Fruit fly (Drosophila melanogaster) whole organism, pupa: Measurements from ENCODE around the gene nerfin-1.
A peak's percentile ranks its signal among the peaks of the same experiment; 100 is the strongest.

ENCODE experiments used
- CG13204 ChIP-seq: fragments of 200-800 bp; sonication (Bioruptor generic); optimal IDR thresholded peaks from 2 replicates; lab custom pipeline; 2018; ENCODE audit warnings: missing biosample characterization, mild to moderate bottlenecking, missing genetic modification characterization, moderate library complexity
- CG14655 ChIP-seq: fragments of 200-800 bp; sonication (Bioruptor generic); optimal IDR thresholded peaks from 3 replicates; lab custom pipeline; 2017; ENCODE audit warnings: mild to moderate bottlenecking, missing biosample characterization, missing genetic modification reagents, missing genetic modification characterization
- CG17806 ChIP-seq: fragments of 200-800 bp; sonication (Bioruptor generic); optimal IDR thresholded peaks from 2 replicates; lab custom pipeline; 2018; ENCODE audit warnings: missing biosample characterization, mild to moderate bottlenecking, missing genetic modification characterization, moderate library complexity
- CG34367 ChIP-seq: fragments of 200-800 bp; sonication (Bioruptor generic); optimal IDR thresholded peaks from 2 replicates; lab custom pipeline; 2018; ENCODE audit warnings: missing biosample characterization, mild to moderate bottlenecking, missing genetic modification characterization
- CG4496 ChIP-seq: fragments of 200-800 bp; sonication (Bioruptor generic); IDR thresholded peaks from 3 replicates; pipeline ENCODE4 v1.3.6; 2022; ENCODE audit warnings: missing biosample characterization, missing genetic modification characterization
- CG8159 ChIP-seq: fragments of 200-800 bp; sonication (Bioruptor generic); optimal IDR thresholded peaks from 3 replicates; lab custom pipeline; 2018; ENCODE audit warnings: missing biosample characterization, mild to moderate bottlenecking, missing genetic modification characterization, moderate library complexity
- D1 ChIP-seq: fragments of 200-800 bp; sonication (Bioruptor generic); optimal IDR thresholded peaks from 2 replicates; lab custom pipeline; 2018; ENCODE audit warnings: missing biosample characterization, mild to moderate bottlenecking, missing genetic modification characterization, moderate library complexity
- fd96Ca ChIP-seq: fragments of 200-800 bp; sonication (Bioruptor generic); IDR thresholded peaks from 3 replicates; pipeline ENCODE4 v1.3.6; 2022; ENCODE audit warnings: missing biosample characterization, missing genetic modification characterization
- rn ChIP-seq: fragments of 200-800 bp; sonication (Bioruptor generic); IDR thresholded peaks from 2 replicates; pipeline ENCODE4 v1.3.6; 2022; ENCODE audit warnings: missing biosample characterization, missing genetic modification characterization

DNA sequence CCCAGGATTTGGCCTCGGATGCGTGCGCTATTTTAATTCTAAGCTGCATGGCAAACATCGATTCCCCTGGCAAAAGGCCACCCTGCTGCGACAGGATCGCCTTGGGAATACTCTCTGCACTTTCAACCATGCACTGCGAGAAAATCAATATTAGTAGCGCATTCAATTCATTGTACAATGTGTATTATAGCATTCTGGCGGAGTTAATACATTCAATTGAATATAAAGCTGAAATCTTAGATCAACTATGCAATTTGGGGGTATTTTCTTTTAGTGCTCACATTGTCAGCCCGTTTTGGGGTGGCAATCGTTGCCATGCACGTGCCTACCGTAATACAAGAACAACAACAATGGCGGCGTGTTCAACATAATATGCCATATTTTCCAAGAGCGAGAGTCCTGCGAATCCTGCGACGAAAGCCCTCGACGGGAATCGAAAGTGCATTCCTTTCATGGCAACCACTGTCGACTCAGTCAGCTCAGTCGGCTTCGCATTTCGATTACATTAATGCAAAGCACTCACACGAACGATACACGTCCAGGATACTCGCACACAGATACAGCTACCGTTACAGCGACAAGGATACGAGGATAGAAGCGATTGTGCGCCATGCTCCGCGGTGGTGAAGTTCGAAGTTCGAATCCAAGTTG lies 1.1 kb upstream of the nerfin-1 start:
- peak; percentile 61 for TF ChIP-seq CG8159 (tag; lab: Kevin White, UChicago)
- no peak for TF ChIP-seq rn (GFP tag; lab: Robert Waterston, UW)
- TF ChIP-seq CG34367 (tag; lab: Kevin White, UChicago): peak; percentile 12
- no peak for TF ChIP-seq CG13204 (GFP tag; lab: Kevin White, UChicago)
- peak; percentile 22 for TF ChIP-seq CG17806 (tag; lab: Kevin White, UChicago)
- TF ChIP-seq fd96Ca (GFP tag; lab: Robert Waterston, UW): 0 out of 3 replicates have a peak, but pooled peaks have one; percentile 20
- TF ChIP-seq CG14655 (GFP tag; lab: Kevin White, UChicago): peak; percentile 6
- TF ChIP-seq D1 (tag; lab: Kevin White, UChicago): no peak
- TF ChIP-seq CG4496 (GFP tag; lab: Robert Waterston, UW): no peak
